Worm (Caenorhabditis elegans) whole organism, L3 larva: Measurements from ENCODE around the gene cec-3.

ENCODE experiments used
- ama-1 ChIP-seq: fragments of 150-350 bp; optimal IDR thresholded peaks from 2 replicates; lab custom pipeline; 2018
- egl-5 ChIP-seq: fragments of 150-350 bp; optimal IDR thresholded peaks from 2 replicates; lab custom pipeline; 2017; ENCODE audit warnings: missing biosample characterization, missing genetic modification reagents, missing genetic modification characterization, inconsistent platforms
- jun-1 ChIP-seq: fragments of 150-350 bp; optimal IDR thresholded peaks from 2 replicates; lab custom pipeline; 2014; ENCODE audit warnings: missing biosample characterization, missing genetic modification reagents, missing genetic modification characterization
- nhr-28 ChIP-seq: fragments of 150-350 bp; optimal IDR thresholded peaks from 2 replicates; lab custom pipeline; 2014; ENCODE audit warnings: missing biosample characterization, missing genetic modification characterization
- nhr-76 ChIP-seq: fragments of 150-350 bp; sonication (generic microtip); optimal IDR thresholded peaks from 5 replicates; lab custom pipeline; 2014; ENCODE audit warnings: missing biosample characterization, missing genetic modification characterization
- nhr-77 ChIP-seq: fragments of 150-350 bp; optimal IDR thresholded peaks from 2 replicates; lab custom pipeline; 2014; ENCODE audit warnings: missing biosample characterization, missing genetic modification characterization
- pqm-1 ChIP-seq: fragments of 150-350 bp; optimal IDR thresholded peaks from 2 replicates; lab custom pipeline; 2017; ENCODE audit warnings: missing biosample characterization, missing genetic modification characterization, inconsistent platforms
- sea-2 ChIP-seq: fragments of 150-350 bp; sonication (generic microtip); optimal IDR thresholded peaks from 4 replicates; lab custom pipeline; 2014; ENCODE audit warnings: missing biosample characterization, missing genetic modification reagents, missing genetic modification characterization
- unc-39 ChIP-seq: sonication (generic microtip); optimal IDR thresholded peaks from 4 replicates; lab custom pipeline; 2017; ENCODE audit warnings: missing biosample characterization, missing genetic modification characterization

DNA sequence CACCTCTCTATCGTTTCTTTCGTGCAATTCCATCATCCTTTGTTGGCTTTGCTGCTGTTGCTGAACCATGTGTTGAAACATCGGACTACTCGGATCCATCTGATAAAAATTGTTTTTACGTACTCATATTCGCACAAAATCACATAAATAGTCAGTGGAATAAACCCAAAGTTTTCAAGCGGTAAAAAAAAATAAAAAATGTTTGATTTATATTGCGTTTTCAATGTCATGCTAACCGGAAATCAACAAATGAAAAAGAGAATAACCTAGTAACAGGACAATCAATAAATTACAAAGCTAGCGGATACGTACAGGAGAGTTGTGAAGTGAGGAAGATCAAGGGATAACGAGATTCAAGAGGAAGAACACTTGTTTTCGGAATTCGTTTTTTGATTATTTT, 2.5 kb downstream of the cec-3 start, which contains the start of gene mdt-10:
- no peak for TF ChIP-seq nhr-76 (tag; lab: Kevin White, UChicago)
- no peak for TF ChIP-seq jun-1 (tag; lab: Kevin White, UChicago)
- no peak for TF ChIP-seq egl-5 (tag; lab: Kevin White, UChicago)
- TF ChIP-seq pqm-1 (tag; lab: Kevin White, UChicago) = no peak
- TF ChIP-seq nhr-28 = no peak
- TF ChIP-seq unc-39 (tag; lab: Kevin White, UChicago) = no peak
- TF ChIP-seq sea-2 = no peak
- no peak for TF ChIP-seq ama-1
- no peak for TF ChIP-seq nhr-77 (tag; lab: Kevin White, UChicago)
